Worm (Caenorhabditis elegans) whole organism, L1 larva: Measurements from ENCODE around the gene snx-6.

Source experiments
- C34B4.2 ChIP-seq: sonication (generic microtip); optimal IDR thresholded peaks from 2 replicates; lab custom pipeline; 2017; ENCODE audit warnings: mild to moderate bottlenecking, missing genetic modification characterization, missing compliant biosample characterization
- nhr-237 ChIP-seq: fragments of 150-350 bp; optimal IDR thresholded peaks from 2 replicates; lab custom pipeline; 2014; ENCODE audit warnings: missing biosample characterization, missing genetic modification characterization

DNA sequence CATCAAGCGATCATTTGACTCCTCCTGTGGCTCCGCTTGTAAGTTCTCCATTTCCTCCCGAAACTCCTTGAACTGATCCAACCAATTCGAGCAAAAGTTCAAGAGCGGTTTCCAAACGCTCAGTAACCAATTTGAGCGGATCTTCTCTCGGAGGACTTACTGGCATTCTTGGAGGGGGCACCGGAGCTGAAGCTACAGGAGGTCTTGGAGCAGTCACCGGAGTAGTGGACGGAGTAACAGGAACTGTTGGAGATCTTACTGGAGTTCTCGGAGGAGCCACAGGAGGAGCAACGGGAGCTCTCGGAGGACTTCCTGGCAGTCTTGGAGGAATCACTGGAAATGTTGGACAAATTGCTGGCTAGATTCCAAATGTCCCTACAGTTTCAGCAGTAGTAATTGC, 28.8 kb upstream of the snx-6 start:
- no peak for TF ChIP-seq nhr-237 (tag; lab: Kevin White, UChicago)
- TF ChIP-seq C34B4.2: no peak
